Fruit fly (Drosophila melanogaster) whole organism, prepupa: ENCODE data around the gene Dus4.
A peak's percentile ranks its signal among the peaks of the same experiment; 100 is the strongest.

Experiments used
- CG11294 ChIP-seq: fragments of 200-800 bp; sonication (Bioruptor generic); IDR thresholded peaks from 2 replicates; pipeline ENCODE4 v1.3.6; 2022; ENCODE audit warnings: missing biosample characterization, missing genetic modification characterization
- CG11762 ChIP-seq: fragments of 200-800 bp; sonication (Bioruptor generic); optimal IDR thresholded peaks from 3 replicates; lab custom pipeline; 2016; ENCODE audit warnings: missing biosample characterization, missing genetic modification characterization; ENCODE audit not compliant: insufficient read depth
- CG11902 ChIP-seq: fragments of 200-800 bp; sonication (Bioruptor generic); optimal IDR thresholded peaks from 3 replicates; lab custom pipeline; 2016; ENCODE audit warnings: missing biosample characterization, missing genetic modification characterization
- CG15336 ChIP-seq: fragments of 200-800 bp; sonication (Bioruptor generic); IDR thresholded peaks from 2 replicates; pipeline ENCODE4 v1.3.6; 2022; ENCODE audit warnings: missing biosample characterization, missing genetic modification characterization
- CG1621 ChIP-seq: fragments of 200-800 bp; sonication (Bioruptor generic); optimal IDR thresholded peaks from 3 replicates; lab custom pipeline; 2018; ENCODE audit warnings: missing biosample characterization, mild to moderate bottlenecking, missing genetic modification characterization
- CG16779 ChIP-seq: fragments of 200-800 bp; sonication (Bioruptor generic); optimal IDR thresholded peaks from 3 replicates; lab custom pipeline; 2017; ENCODE audit warnings: missing biosample characterization, mild to moderate bottlenecking, missing genetic modification characterization
- CG31627 ChIP-seq: fragments of 200-800 bp; sonication (Bioruptor generic); optimal IDR thresholded peaks from 3 replicates; lab custom pipeline; 2016; ENCODE audit warnings: missing biosample characterization, missing genetic modification characterization
- CG32006 ChIP-seq: fragments of 200-800 bp; sonication (Bioruptor generic); optimal IDR thresholded peaks from 3 replicates; lab custom pipeline; 2017; ENCODE audit warnings: missing biosample characterization, mild to moderate bottlenecking, missing genetic modification characterization
- CG34406 ChIP-seq: fragments of 200-800 bp; sonication (Bioruptor generic); optimal IDR thresholded peaks from 3 replicates; lab custom pipeline; 2016; ENCODE audit warnings: missing biosample characterization, missing genetic modification characterization
- CG3919 ChIP-seq: fragments of 200-800 bp; sonication (Bioruptor generic); optimal IDR thresholded peaks from 3 replicates; lab custom pipeline; 2016; ENCODE audit warnings: missing biosample characterization, missing genetic modification characterization
- CG6163 ChIP-seq: fragments of 200-800 bp; sonication (Bioruptor generic); IDR thresholded peaks from 3 replicates; pipeline ENCODE4 v1.3.6; 2022; ENCODE audit warnings: missing biosample characterization, missing genetic modification characterization
- CG6792 ChIP-seq: fragments of 200-800 bp; sonication (Bioruptor generic); optimal IDR thresholded peaks from 3 replicates; lab custom pipeline; 2016; ENCODE audit warnings: missing biosample characterization, missing genetic modification characterization
- CG6808 ChIP-seq: fragments of 200-800 bp; sonication (Bioruptor generic); optimal IDR thresholded peaks from 3 replicates; lab custom pipeline; 2017; ENCODE audit warnings: missing biosample characterization, missing genetic modification characterization, mild to moderate bottlenecking, moderate library complexity, missing genetic modification reagents
- CG7368 ChIP-seq: fragments of 200-800 bp; sonication (Bioruptor generic); optimal IDR thresholded peaks from 3 replicates; lab custom pipeline; 2016; ENCODE audit warnings: missing biosample characterization, missing genetic modification characterization
- CG8119 ChIP-seq: fragments of 200-800 bp; sonication (Bioruptor generic); IDR thresholded peaks from 3 replicates; pipeline ENCODE4 v1.3.6; 2022; ENCODE audit warnings: missing biosample characterization, missing genetic modification characterization
- CG8632 ChIP-seq: fragments of 200-800 bp; sonication (Bioruptor generic); optimal IDR thresholded peaks from 3 replicates; lab custom pipeline; 2016; ENCODE audit warnings: missing biosample characterization, missing genetic modification characterization
- Eip75B ChIP-seq: fragments of 200-800 bp; sonication (Bioruptor generic); optimal IDR thresholded peaks from 3 replicates; lab custom pipeline; 2016; ENCODE audit warnings: missing biosample characterization, missing genetic modification characterization
- Eip78C ChIP-seq: fragments of 200-800 bp; sonication (Bioruptor generic); peaks from one replicate; lab custom pipeline; 2016; ENCODE audit warnings: missing biosample characterization, missing genetic modification characterization
- Ets21C ChIP-seq: fragments of 200-800 bp; sonication (Bioruptor generic); optimal IDR thresholded peaks from 3 replicates; lab custom pipeline; 2016; ENCODE audit warnings: missing biosample characterization, missing genetic modification characterization
- Gug ChIP-seq: fragments of 200-800 bp; sonication (Bioruptor generic); IDR thresholded peaks from 2 replicates; pipeline ENCODE4 v1.3.6; 2022; ENCODE audit warnings: missing biosample characterization, missing genetic modification characterization
- Hr4 ChIP-seq: fragments of 200-800 bp; sonication (Bioruptor generic); optimal IDR thresholded peaks from 3 replicates; lab custom pipeline; 2016; ENCODE audit warnings: missing biosample characterization, missing genetic modification characterization
- OdsH ChIP-seq: fragments of 200-800 bp; sonication (Bioruptor generic); optimal IDR thresholded peaks from 3 replicates; lab custom pipeline; 2016; ENCODE audit warnings: missing biosample characterization, missing genetic modification characterization
- Smox ChIP-seq: fragments of 200-800 bp; sonication (Bioruptor generic); optimal IDR thresholded peaks from 3 replicates; lab custom pipeline; 2016; ENCODE audit warnings: missing biosample characterization, missing genetic modification characterization
- Sox14 ChIP-seq: fragments of 200-800 bp; sonication (Bioruptor generic); optimal IDR thresholded peaks from 3 replicates; lab custom pipeline; 2016; ENCODE audit warnings: missing biosample characterization, missing genetic modification characterization
- Sox15 ChIP-seq: fragments of 200-800 bp; sonication (Bioruptor generic); optimal IDR thresholded peaks from 3 replicates; lab custom pipeline; 2016; ENCODE audit warnings: missing biosample characterization, missing genetic modification characterization
- cyc ChIP-seq: fragments of 200-800 bp; sonication (Bioruptor generic); optimal IDR thresholded peaks from 3 replicates; lab custom pipeline; 2016; ENCODE audit warnings: missing biosample characterization, missing genetic modification characterization
- dsx ChIP-seq: fragments of 200-800 bp; optimal IDR thresholded peaks from 3 replicates; lab custom pipeline; 2019; ENCODE audit warnings: missing biosample characterization, mild to moderate bottlenecking, missing genetic modification characterization, moderate library complexity; ENCODE audit not compliant: poor library complexity, severe bottlenecking
- eg ChIP-seq: fragments of 200-800 bp; sonication (Bioruptor generic); IDR thresholded peaks from 3 replicates; pipeline ENCODE4 v1.3.6; 2022; ENCODE audit warnings: missing biosample characterization, missing genetic modification characterization
- fkh ChIP-seq: fragments of 200-800 bp; sonication (Bioruptor generic); optimal IDR thresholded peaks from 3 replicates; lab custom pipeline; 2017; ENCODE audit warnings: missing biosample characterization, mild to moderate bottlenecking, missing genetic modification characterization, moderate library complexity
- spab ChIP-seq: fragments of 200-800 bp; sonication (Bioruptor generic); optimal IDR thresholded peaks from 2 replicates; lab custom pipeline; 2017; ENCODE audit warnings: missing biosample characterization, mild to moderate bottlenecking, missing genetic modification characterization, missing genetic modification reagents
- svp ChIP-seq: fragments of 200-800 bp; sonication (Bioruptor generic); peaks from one replicate; lab custom pipeline; 2016; ENCODE audit warnings: missing biosample characterization, missing genetic modification characterization
- topi ChIP-seq: fragments of 200-800 bp; sonication (Bioruptor generic); optimal IDR thresholded peaks from 3 replicates; lab custom pipeline; 2016; ENCODE audit warnings: missing biosample characterization, missing genetic modification characterization
- vri ChIP-seq: fragments of 200-800 bp; sonication (Bioruptor generic); optimal IDR thresholded peaks from 3 replicates; lab custom pipeline; 2016; ENCODE audit warnings: missing biosample characterization, mild to moderate bottlenecking, missing genetic modification characterization

Gene Dus4

dm6 chr2L:19083320-19083764 lies 20.2 kb downstream of the Dus4 start:
- TF ChIP-seq CG6163 (GFP tag; lab: Robert Waterston, UW) (0 out of 3 replicates have a peak, but pooled peaks have one; percentile 21), cyc (GFP tag; lab: Kevin White, UChicago) (no peak), CG32006 (GFP tag; lab: Kevin White, UChicago) (no peak)
- TF ChIP-seq, all 60 proteins: peak for 1

dm6 chr2L:19088895-19089294 lies 25.8 kb downstream of the Dus4 start:
- TF ChIP-seq svp (GFP tag; lab: Kevin White, UChicago) (no peak), CG15336 (GFP tag; lab: Robert Waterston, UW) (no peak), Smox (no peak), CG34406 (GFP tag; lab: Kevin White, UChicago) (no peak), OdsH (GFP tag; lab: Kevin White, UChicago) (no peak), CG6808 (GFP tag; lab: Kevin White, UChicago) (no peak), CG31627 (no peak), Sox14 (GFP tag; lab: Kevin White, UChicago) (no peak), eg (GFP tag; lab: Robert Waterston, UW) (no peak)

dm6 chr2L:19089385-19089784 lies 26.3 kb downstream of the Dus4 start:
- TF ChIP-seq dsx (GFP tag; lab: Kevin White, UChicago) = no peak
- TF ChIP-seq Hr4 (GFP tag; lab: Kevin White, UChicago) = no peak
- TF ChIP-seq CG8119 (GFP tag; lab: Robert Waterston, UW) = no peak
- no peak for TF ChIP-seq fkh
- no peak for TF ChIP-seq spab (GFP tag; lab: Kevin White, UChicago)
- no peak for TF ChIP-seq Eip75B
- no peak for TF ChIP-seq OdsH (GFP tag; lab: Kevin White, UChicago)
- TF ChIP-seq CG16779 (tag; lab: Kevin White, UChicago) = no peak
- no peak for TF ChIP-seq CG11294 (GFP tag; lab: Robert Waterston, UW)
- TF ChIP-seq Smox = no peak
- no peak for TF ChIP-seq CG6163 (GFP tag; lab: Robert Waterston, UW)
- no peak for TF ChIP-seq topi (GFP tag; lab: Kevin White, UChicago)
- no peak for TF ChIP-seq CG3919
- no peak for TF ChIP-seq Sox15 (GFP tag; lab: Kevin White, UChicago)
- no peak for TF ChIP-seq Gug (GFP tag; lab: Robert Waterston, UW)
- no peak for TF ChIP-seq CG34406 (GFP tag; lab: Kevin White, UChicago)
- TF ChIP-seq cyc (GFP tag; lab: Kevin White, UChicago) = no peak
- no peak for TF ChIP-seq vri (GFP tag; lab: Kevin White, UChicago)
- TF ChIP-seq CG6808 (GFP tag; lab: Kevin White, UChicago) = no peak
- TF ChIP-seq CG1621 (tag; lab: Kevin White, UChicago) = no peak

dm6 chr2L:19093868-19094267 lies 30.8 kb downstream of the Dus4 start:
- TF ChIP-seq CG11762 (GFP tag; lab: Kevin White, UChicago) (no peak), CG16779 (tag; lab: Kevin White, UChicago) (no peak)

- TF ChIP-seq CG7368 (no peak), CG11902 (no peak), fkh (peak; percentile 74), Ets21C (GFP tag; lab: Kevin White, UChicago) (no peak), Eip78C (GFP tag; lab: Kevin White, UChicago) (peak; percentile 33), CG6792 (GFP tag; lab: Kevin White, UChicago) (no peak), Gug (GFP tag; lab: Robert Waterston, UW) (peak; percentile 41; the same call in 1 of the 2 replicates), CG8632 (GFP tag; lab: Kevin White, UChicago) (no peak)
These were observed 33.3 kb downstream of the Dus4 start for dm6 chr2L:19096361-19096760.
